Fruit fly (Drosophila melanogaster) whole organism, larva: Measurements from ENCODE around the gene Ugt35E1.

Source experiments
- noc ChIP-seq: fragments of 200-800 bp; sonication (Bioruptor generic); optimal IDR thresholded peaks from 3 replicates; lab custom pipeline; 2019; ENCODE audit warnings: missing biosample characterization, mild to moderate bottlenecking, missing genetic modification characterization, moderate library complexity

The Ugt35E1 gene

dm6 chr3R:11165974-11166373, at the start of gene Ugt35E1:
Ugt35E1 (minus strand) TSS chr3R:11166074.
- no peak for TF ChIP-seq noc (tag; lab: Kevin White, UChicago)

- TF ChIP-seq noc (tag; lab: Kevin White, UChicago), result peak; percentile 85
Measured at dm6 chr3R:11214449-11214950, 48.6 kb upstream of the Ugt35E1 start, which contains the start of gene ZnT86D. ZnT86D (minus strand) TSS chr3R:11214539.

dm6 chr3R:11211291-11212061, 45.6 kb upstream of the Ugt35E1 start:
- TF ChIP-seq noc (tag; lab: Kevin White, UChicago), result peak; percentile 68

dm6 chr3R:11209801-11210402, 44.0 kb upstream of the Ugt35E1 start, which contains the start of the genes SdhC and Tctp:
SdhC (minus strand) TSS chr3R:11209849.
Tctp (plus strand) TSS chr3R:11210247.
- peak; percentile 63 for TF ChIP-seq noc (tag; lab: Kevin White, UChicago)

- TF ChIP-seq noc (tag; lab: Kevin White, UChicago), result no peak
Measured at dm6 chr3R:11208766-11209331, 43.0 kb upstream of the Ugt35E1 start.

- TF ChIP-seq noc (tag; lab: Kevin White, UChicago), result peak; percentile 94
Measured at dm6 chr3R:11200885-11201421, 35.1 kb upstream of the Ugt35E1 start.

dm6 chr3R:11200042-11200884, 34.4 kb upstream of the Ugt35E1 start:
- no peak for TF ChIP-seq noc (tag; lab: Kevin White, UChicago)

dm6 chr3R:11199227-11199835, 33.5 kb upstream of the Ugt35E1 start:
- TF ChIP-seq noc (tag; lab: Kevin White, UChicago), result peak; percentile 71

- TF ChIP-seq noc (tag; lab: Kevin White, UChicago), result peak; percentile 34
Measured at dm6 chr3R:11198062-11198472, 32.2 kb upstream of the Ugt35E1 start.

dm6 chr3R:11197389-11197716, 31.5 kb upstream of the Ugt35E1 start, which contains the start of gene cu:
cu (plus strand) TSS chr3R:11197592.
- no peak for TF ChIP-seq noc (tag; lab: Kevin White, UChicago)

- TF ChIP-seq noc (tag; lab: Kevin White, UChicago), result peak; percentile 98
Measured at dm6 chr3R:11196648-11197388, 30.9 kb upstream of the Ugt35E1 start.

dm6 chr3R:11195792-11196191, 29.9 kb upstream of the Ugt35E1 start, which contains the start of gene CG18577:
CG18577 (plus strand) TSS chr3R:11196092.
- TF ChIP-seq noc (tag; lab: Kevin White, UChicago), result no peak

dm6 chr3R:11178300-11178699, 12.4 kb upstream of the Ugt35E1 start:
- TF ChIP-seq noc (tag; lab: Kevin White, UChicago), result no peak

dm6 chr3R:11177579-11177978, 11.7 kb upstream of the Ugt35E1 start:
- no peak for TF ChIP-seq noc (tag; lab: Kevin White, UChicago)
